Worm (Caenorhabditis elegans) whole organism, mixed stage, embryonic: ENCODE results near the gene slc-17.7.
A peak's percentile ranks its signal among the peaks of the same experiment; 100 is the strongest.

Experiments
- M03D4.4 ChIP-seq: sonication (generic microtip); optimal IDR thresholded peaks from 2 replicates; lab custom pipeline; 2017; ENCODE audit warnings: mild to moderate bottlenecking, missing genetic modification characterization, missing compliant biosample characterization
- bed-3 ChIP-seq: fragments of 200-800 bp; sonication (Bioruptor generic); optimal IDR thresholded peaks from 3 replicates; lab custom pipeline; 2018; ENCODE audit warnings: mild to moderate bottlenecking, missing genetic modification characterization, moderate library complexity, missing compliant biosample characterization
- blmp-1 ChIP-seq: fragments of 150-350 bp; optimal IDR thresholded peaks from 2 replicates; lab custom pipeline; 2014; ENCODE audit warnings: missing biosample characterization, missing genetic modification characterization
- ceh-39 ChIP-seq: fragments of 150-350 bp; optimal IDR thresholded peaks from 2 replicates; lab custom pipeline; 2014; ENCODE audit warnings: missing biosample characterization, missing genetic modification characterization
- ceh-43 ChIP-seq: fragments of 200-800 bp; sonication (Bioruptor generic); optimal IDR thresholded peaks from 2 replicates; lab custom pipeline; 2018; ENCODE audit warnings: mild to moderate bottlenecking, missing genetic modification characterization, moderate library complexity, missing compliant biosample characterization
- ceh-83 ChIP-seq: fragments of 200-800 bp; sonication (Bioruptor generic); optimal IDR thresholded peaks from 2 replicates; lab custom pipeline; 2018; ENCODE audit warnings: mild to moderate bottlenecking, missing genetic modification characterization, missing compliant biosample characterization
- ces-1 ChIP-seq: fragments of 150-350 bp; optimal IDR thresholded peaks from 2 replicates; lab custom pipeline; 2014; ENCODE audit warnings: missing biosample characterization, missing genetic modification reagents, missing genetic modification characterization
- cnd-1 ChIP-seq: fragments of 200-800 bp; sonication (Bioruptor generic); optimal IDR thresholded peaks from 2 replicates; lab custom pipeline; 2018; ENCODE audit warnings: mild to moderate bottlenecking, missing genetic modification characterization, missing compliant biosample characterization
- drap-1 ChIP-seq: fragments of 200-800 bp; sonication (Bioruptor generic); optimal IDR thresholded peaks from 3 replicates; lab custom pipeline; 2018; ENCODE audit warnings: mild to moderate bottlenecking, missing genetic modification characterization, missing compliant biosample characterization
- elt-1 ChIP-seq: sonication (generic microtip); optimal IDR thresholded peaks from 2 replicates; lab custom pipeline; 2017; ENCODE audit warnings: missing genetic modification characterization, mild to moderate bottlenecking, missing compliant biosample characterization, antibody characterized with exemption, moderate library complexity, borderline replicate concordance; ENCODE audit not compliant: insufficient read depth
- elt-3 ChIP-seq: fragments of 150-350 bp; optimal IDR thresholded peaks from 2 replicates; lab custom pipeline; 2014; ENCODE audit warnings: missing biosample characterization, missing genetic modification characterization
- flh-1 ChIP-seq: fragments of 200-800 bp; sonication (Bioruptor generic); optimal IDR thresholded peaks from 2 replicates; lab custom pipeline; 2018; ENCODE audit warnings: mild to moderate bottlenecking, missing genetic modification characterization, moderate library complexity, missing compliant biosample characterization
- ham-2 ChIP-seq: fragments of 200-800 bp; sonication (Bioruptor generic); optimal IDR thresholded peaks from 2 replicates; lab custom pipeline; 2018; ENCODE audit warnings: mild to moderate bottlenecking, missing genetic modification characterization, missing compliant biosample characterization
- hlh-1 ChIP-seq: fragments of 150-350 bp; optimal IDR thresholded peaks from 2 replicates; lab custom pipeline; 2014; ENCODE audit warnings: missing biosample characterization, missing genetic modification reagents, missing genetic modification characterization
- lin-13 ChIP-seq: fragments of 150-350 bp; optimal IDR thresholded peaks from 2 replicates; lab custom pipeline; 2014; ENCODE audit warnings: missing biosample characterization, missing genetic modification characterization
- lin-32 ChIP-seq: fragments of 200-800 bp; sonication (Bioruptor generic); optimal IDR thresholded peaks from 2 replicates; lab custom pipeline; 2018; ENCODE audit warnings: mild to moderate bottlenecking, missing genetic modification characterization, missing compliant biosample characterization
- lsy-2 ChIP-seq: fragments of 150-350 bp; optimal IDR thresholded peaks from 2 replicates; lab custom pipeline; 2014; ENCODE audit warnings: missing biosample characterization, missing genetic modification characterization
- mab-5 ChIP-seq: fragments of 150-350 bp; optimal IDR thresholded peaks from 2 replicates; lab custom pipeline; 2014; ENCODE audit warnings: missing biosample characterization, missing genetic modification characterization
- mep-1 ChIP-seq: fragments of 150-350 bp; optimal IDR thresholded peaks from 2 replicates; lab custom pipeline; 2017; ENCODE audit warnings: missing biosample characterization, missing genetic modification reagents, missing genetic modification characterization, inconsistent platforms
- mls-2 ChIP-seq: sonication (generic microtip); optimal IDR thresholded peaks from 2 replicates; lab custom pipeline; 2016; ENCODE audit warnings: mild to moderate bottlenecking, missing genetic modification characterization, moderate library complexity, missing compliant biosample characterization
- nhr-12 ChIP-seq: fragments of 150-350 bp; optimal IDR thresholded peaks from 2 replicates; lab custom pipeline; 2014; ENCODE audit warnings: missing biosample characterization, missing genetic modification characterization
- nhr-2 ChIP-seq: fragments of 150-350 bp; optimal IDR thresholded peaks from 2 replicates; lab custom pipeline; 2014; ENCODE audit warnings: missing biosample characterization, missing genetic modification characterization
- nhr-237 ChIP-seq: fragments of 150-350 bp; optimal IDR thresholded peaks from 2 replicates; lab custom pipeline; 2014; ENCODE audit warnings: missing biosample characterization, missing genetic modification characterization
- nhr-28 ChIP-seq: fragments of 150-350 bp; optimal IDR thresholded peaks from 2 replicates; lab custom pipeline; 2014; ENCODE audit warnings: missing biosample characterization, missing genetic modification characterization
- nhr-76 ChIP-seq: sonication (generic microtip); optimal IDR thresholded peaks from 2 replicates; lab custom pipeline; 2017; ENCODE audit warnings: missing biosample characterization, missing genetic modification characterization
- pha-4 ChIP-seq: fragments of 150-350 bp; optimal IDR thresholded peaks from 2 replicates; lab custom pipeline; 2018; ENCODE audit warnings: missing biosample characterization, missing genetic modification reagents, missing genetic modification characterization
- sem-2 ChIP-seq: fragments of 200-800 bp; sonication (Bioruptor generic); optimal IDR thresholded peaks from 2 replicates; lab custom pipeline; 2018; ENCODE audit warnings: mild to moderate bottlenecking, missing genetic modification characterization, missing compliant biosample characterization
- snpc-4 ChIP-seq: fragments of 150-350 bp; optimal IDR thresholded peaks from 2 replicates; lab custom pipeline; 2014; ENCODE audit warnings: missing biosample characterization, missing genetic modification characterization
- sptf-1 ChIP-seq: sonication (generic microtip); optimal IDR thresholded peaks from 2 replicates; lab custom pipeline; 2017; ENCODE audit warnings: mild to moderate bottlenecking, missing genetic modification characterization, moderate library complexity, missing compliant biosample characterization
- tbx-8 ChIP-seq: fragments of 200-800 bp; sonication (Bioruptor generic); optimal IDR thresholded peaks from 2 replicates; lab custom pipeline; 2018; ENCODE audit warnings: mild to moderate bottlenecking, missing genetic modification characterization, moderate library complexity, missing compliant biosample characterization
- unc-120 ChIP-seq: sonication (generic microtip); optimal IDR thresholded peaks from 2 replicates; lab custom pipeline; 2017; ENCODE audit warnings: missing genetic modification characterization, missing compliant biosample characterization; ENCODE audit not compliant: poor library complexity, severe bottlenecking
- unc-39 ChIP-seq: fragments of 150-350 bp; optimal IDR thresholded peaks from 2 replicates; lab custom pipeline; 2014; ENCODE audit warnings: missing biosample characterization, missing genetic modification characterization
- unc-62 ChIP-seq: fragments of 150-350 bp; optimal IDR thresholded peaks from 2 replicates; lab custom pipeline; 2014; ENCODE audit warnings: missing biosample characterization, missing genetic modification reagents, missing genetic modification characterization
- zip-8 ChIP-seq: fragments of 150-350 bp; optimal IDR thresholded peaks from 2 replicates; lab custom pipeline; 2014; ENCODE audit warnings: missing biosample characterization, missing genetic modification characterization
- ztf-11 ChIP-seq: fragments of 150-350 bp; optimal IDR thresholded peaks from 2 replicates; lab custom pipeline; 2014; ENCODE audit warnings: missing biosample characterization, missing genetic modification characterization

The slc-17.7 gene

DNA sequence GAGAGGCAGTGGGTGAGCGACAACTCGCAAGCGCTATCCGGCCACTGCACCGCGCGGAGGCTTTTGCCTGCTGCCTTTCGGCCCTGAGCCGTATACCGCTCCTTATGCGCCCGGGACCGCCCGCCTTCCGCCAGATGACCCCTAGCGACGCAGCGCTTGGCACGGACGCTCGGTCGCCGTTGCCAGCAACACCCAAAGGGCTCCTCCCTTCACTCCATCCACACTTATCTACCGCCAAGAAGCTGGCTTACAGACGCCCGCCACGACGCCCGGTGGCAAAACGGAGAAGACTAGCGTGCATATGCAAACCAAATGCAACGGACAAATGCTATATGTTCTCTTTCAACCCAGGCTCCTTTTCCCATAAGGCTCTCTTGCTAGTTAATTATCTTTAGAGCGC lies 27.1 kb upstream of the slc-17.7 start:
- TF ChIP-seq ceh-83 (GFP tag; lab: Kevin White, UChicago) (peak; percentile 25), elt-1 (no peak), pha-4 (no peak), hlh-1 (tag; lab: Kevin White, UChicago) (no peak), ceh-39 (tag; lab: Kevin White, UChicago) (no peak), nhr-237 (tag; lab: Kevin White, UChicago) (no peak), sem-2 (GFP tag; lab: Kevin White, UChicago) (no peak), lin-32 (GFP tag; lab: Kevin White, UChicago) (no peak), nhr-28 (tag; lab: Kevin White, UChicago) (no peak), nhr-76 (tag; lab: Kevin White, UChicago) (no peak), lin-13 (tag; lab: Kevin White, UChicago) (no peak), drap-1 (GFP tag; lab: Kevin White, UChicago) (peak; percentile 29), lsy-2 (tag; lab: Kevin White, UChicago) (no peak), flh-1 (no peak), ham-2 (GFP tag; lab: Kevin White, UChicago) (no peak), cnd-1 (tag; lab: Kevin White, UChicago) (peak; percentile 1), M03D4.4 (tag; lab: Kevin White, UChicago) (peak; percentile 31), unc-120 (tag; lab: Kevin White, UChicago) (no peak), ces-1 (GFP tag; lab: Kevin White, UChicago) (peak; percentile 59), tbx-8 (GFP tag; lab: Kevin White, UChicago) (no peak), unc-39 (tag; lab: Kevin White, UChicago) (no peak), elt-3 (tag; lab: Kevin White, UChicago) (no peak), mls-2 (peak; percentile 19), sptf-1 (peak; percentile 61), nhr-2 (no peak), blmp-1 (tag; lab: Kevin White, UChicago) (no peak), zip-8 (tag; lab: Kevin White, UChicago) (no peak), unc-62 (GFP tag; lab: Kevin White, UChicago) (no peak), mab-5 (tag; lab: Kevin White, UChicago) (no peak), snpc-4 (tag; lab: Kevin White, UChicago) (no peak), bed-3 (GFP tag; lab: Kevin White, UChicago) (peak; percentile 6), mep-1 (tag; lab: Kevin White, UChicago) (no peak), nhr-12 (no peak), ceh-43 (GFP tag; lab: Kevin White, UChicago) (peak; percentile 24), ztf-11 (no peak)

DNA sequence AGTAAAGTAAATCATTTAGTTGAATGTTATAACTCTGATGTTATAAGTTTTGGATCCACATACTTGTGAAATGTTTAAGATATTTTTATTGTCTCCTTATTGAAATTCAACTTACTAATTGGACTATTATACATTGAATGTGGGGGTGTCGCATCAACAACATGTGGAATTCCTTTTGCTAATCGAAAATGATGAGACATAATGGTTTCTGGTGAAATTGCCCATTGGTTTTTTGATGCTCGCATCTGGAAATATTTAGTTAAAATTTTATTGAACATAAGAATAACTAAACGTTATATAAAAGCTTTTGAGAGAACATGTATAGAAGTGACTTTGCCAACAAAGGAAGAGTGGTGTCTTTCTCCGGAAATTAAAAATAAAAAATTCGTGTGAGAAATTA lies 25.6 kb upstream of the slc-17.7 start, which contains the start of gene ZK682.7:
Gene ZK682.7, minus strand, starts transcription at position 247 of the 400 bp plus-strand sequence.
- no peak for TF ChIP-seq nhr-76 (tag; lab: Kevin White, UChicago)
- TF ChIP-seq hlh-1 (tag; lab: Kevin White, UChicago), result no peak
- TF ChIP-seq lin-32 (GFP tag; lab: Kevin White, UChicago), result no peak
- TF ChIP-seq snpc-4 (tag; lab: Kevin White, UChicago), result no peak
- no peak for TF ChIP-seq flh-1
- TF ChIP-seq pha-4, result no peak
- no peak for TF ChIP-seq drap-1 (GFP tag; lab: Kevin White, UChicago)
- no peak for TF ChIP-seq ztf-11
- TF ChIP-seq unc-62 (GFP tag; lab: Kevin White, UChicago), result no peak
- TF ChIP-seq mab-5 (tag; lab: Kevin White, UChicago), result no peak
- no peak for TF ChIP-seq ces-1 (GFP tag; lab: Kevin White, UChicago)
- TF ChIP-seq ceh-83 (GFP tag; lab: Kevin White, UChicago), result no peak
- no peak for TF ChIP-seq ceh-39 (tag; lab: Kevin White, UChicago)
- TF ChIP-seq ceh-43 (GFP tag; lab: Kevin White, UChicago), result no peak
- TF ChIP-seq tbx-8 (GFP tag; lab: Kevin White, UChicago), result no peak
- TF ChIP-seq nhr-237 (tag; lab: Kevin White, UChicago), result no peak
- TF ChIP-seq blmp-1 (tag; lab: Kevin White, UChicago), result no peak
- no peak for TF ChIP-seq unc-120 (tag; lab: Kevin White, UChicago)
- no peak for TF ChIP-seq bed-3 (GFP tag; lab: Kevin White, UChicago)
- TF ChIP-seq elt-1, result no peak
- TF ChIP-seq, all 35 proteins: peak for 0

DNA sequence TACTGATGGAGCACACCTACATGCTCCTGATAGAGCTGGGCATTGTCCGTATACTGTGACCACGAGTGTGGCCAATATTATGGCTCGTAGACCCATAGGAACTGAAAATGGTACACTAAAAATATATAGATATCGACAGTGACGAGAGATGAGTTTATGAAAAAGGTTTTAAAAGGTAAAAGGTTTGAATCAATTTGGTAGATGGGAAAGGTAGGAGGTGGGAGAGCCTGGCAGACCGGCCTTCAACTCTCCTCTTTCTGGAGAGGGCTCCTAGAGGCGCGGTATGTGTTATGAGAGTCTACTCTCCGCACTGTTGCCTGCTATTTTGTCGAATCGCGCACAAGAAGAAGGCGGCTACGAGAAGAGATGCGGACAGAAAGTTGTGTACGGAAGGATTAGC lies 21.2 kb upstream of the slc-17.7 start, which contains the start of gene lron-2:
Gene lron-2, minus strand, starts transcription at position 101 of the 400 bp plus-strand sequence.
- TF ChIP-seq nhr-28 (tag; lab: Kevin White, UChicago) (no peak), lin-32 (GFP tag; lab: Kevin White, UChicago) (no peak), flh-1 (no peak), nhr-237 (tag; lab: Kevin White, UChicago) (no peak), lsy-2 (tag; lab: Kevin White, UChicago) (no peak), ceh-83 (GFP tag; lab: Kevin White, UChicago) (no peak), ceh-39 (tag; lab: Kevin White, UChicago) (no peak)
